Worm (Caenorhabditis elegans) whole organism, L4/young adult: Measurements from ENCODE around the gene iscu-1.

Source experiments
- W03F9.2 ChIP-seq: fragments of 150-350 bp; optimal IDR thresholded peaks from 2 replicates; lab custom pipeline; 2014; ENCODE audit warnings: missing biosample characterization, missing genetic modification characterization
- him-1 ChIP-seq: sonication (generic microtip); optimal IDR thresholded peaks from 2 replicates; lab custom pipeline; 2016; ENCODE audit warnings: missing genotype, missing genetic modification reagents, missing genetic modification characterization, missing compliant biosample characterization

ce11 chrIV:13748798-13749197 lies 35.0 kb upstream of the iscu-1 start:
- no peak for TF ChIP-seq him-1
- TF ChIP-seq W03F9.2: no peak
